Worm (Caenorhabditis elegans): Measurements from ENCODE around the gene osm-11.

Gene osm-11

DNA sequence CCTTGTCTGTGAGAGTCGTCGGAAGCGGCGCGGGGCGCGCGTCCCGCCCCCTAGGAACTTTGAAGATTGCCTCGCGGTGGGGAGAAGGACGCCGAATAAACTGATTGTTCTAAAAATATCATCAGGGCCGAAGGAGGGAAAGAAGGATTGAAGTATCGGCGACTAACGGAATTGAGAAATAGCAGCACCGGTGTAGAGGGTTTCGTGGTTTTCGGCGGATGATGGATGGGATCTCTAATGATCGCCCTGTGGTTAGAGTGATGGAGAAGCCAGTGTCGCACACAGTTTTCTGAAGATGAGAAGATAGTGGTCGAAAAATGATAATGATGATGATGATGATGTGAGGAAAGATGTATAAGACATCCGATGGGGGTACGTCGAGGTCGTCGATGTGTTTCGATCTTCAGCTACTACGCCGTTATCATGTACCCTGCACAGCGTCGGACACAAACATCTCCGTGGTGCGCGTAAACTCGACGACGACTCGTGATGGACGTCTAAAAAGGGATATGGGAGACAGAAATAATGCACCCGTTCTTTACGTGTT, at the start of gene osm-11:
TSS of gene osm-11 (minus strand) at position 51 of the 547 bp plus-strand sequence.
- TF ChIP-seq klf-2 (GFP tag; conservative IDR thresholded peaks at IDR 0.05) (no peak), cog-1 (tag; optimal IDR thresholded peaks at IDR 0.05) (no peak), ztf-29 (GFP tag; IDR thresholded peaks at IDR 0.05) (no peak), tab-1 (GFP tag; IDR thresholded peaks at IDR 0.05) (0 out of 2 replicates have a peak, but pooled peaks have one; percentile 26), med-1 (GFP tag; optimal IDR thresholded peaks at IDR 0.05; ENCODE audit: insufficient read depth) (no peak), flt-1 (GFP tag; IDR thresholded peaks at IDR 0.05) (no peak), ref-1 (GFP tag; conservative IDR thresholded peaks at IDR 0.05) (no peak)

DNA sequence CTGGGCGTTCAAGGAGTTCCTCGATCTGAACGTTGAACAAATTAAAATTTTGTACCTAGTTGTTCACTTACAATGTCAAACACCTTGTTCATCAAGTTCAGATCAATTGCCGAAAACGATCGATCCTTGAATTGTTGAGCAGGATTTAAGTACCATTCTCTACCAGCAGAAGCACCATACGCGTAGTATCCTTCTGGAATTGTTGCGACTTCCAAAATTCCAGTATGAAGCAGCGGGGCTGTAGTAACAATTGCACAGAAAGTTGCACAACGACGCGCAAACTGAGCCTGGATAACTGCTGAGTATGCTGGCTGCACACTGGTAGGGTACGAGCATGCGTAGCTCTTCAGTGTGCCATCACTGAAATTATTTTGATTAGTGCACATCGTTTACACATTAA, 47.1 kb upstream of the osm-11 start:
- TF ChIP-seq ref-1 (GFP tag; conservative IDR thresholded peaks at IDR 0.05) = no peak
- no peak for TF ChIP-seq klf-2 (GFP tag; conservative IDR thresholded peaks at IDR 0.05)
- no peak for TF ChIP-seq ztf-23 (GFP tag; IDR thresholded peaks at IDR 0.05)
- no peak for TF ChIP-seq med-1 (GFP tag; optimal IDR thresholded peaks at IDR 0.05; ENCODE audit: insufficient read depth)
- TF ChIP-seq flt-1 (GFP tag; IDR thresholded peaks at IDR 0.05) = no peak
- TF ChIP-seq T22C8.4 (GFP tag; IDR thresholded peaks at IDR 0.05) = no peak
- no peak for TF ChIP-seq ztf-29 (GFP tag; IDR thresholded peaks at IDR 0.05)
- no peak for TF ChIP-seq tab-1 (GFP tag; IDR thresholded peaks at IDR 0.05)
- no peak for TF ChIP-seq cog-1 (tag; optimal IDR thresholded peaks at IDR 0.05)

DNA sequence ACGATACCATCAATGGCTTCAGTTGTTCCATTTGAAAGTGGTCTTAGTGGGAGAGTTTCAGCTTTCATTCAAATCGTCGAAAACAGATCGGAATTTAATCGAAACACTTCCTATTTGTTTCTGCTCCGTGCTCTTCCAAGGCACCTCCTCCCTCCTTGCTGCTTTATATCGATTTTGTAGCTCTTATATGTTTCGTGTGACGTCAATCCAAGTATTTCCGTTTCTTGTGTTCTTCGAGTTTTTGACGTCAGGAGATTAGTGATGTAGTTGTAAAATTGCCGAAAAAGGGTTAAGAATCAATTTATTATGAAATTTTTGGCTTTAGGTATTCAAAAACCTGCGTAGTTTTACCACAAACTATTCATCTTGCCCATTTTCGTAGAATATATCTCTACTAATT, 45.2 kb upstream of the osm-11 start, which contains the start of gene ZK54.3:
TSS of gene ZK54.3 (minus strand) at position 391 of the 400 bp plus-strand sequence.
- TF ChIP-seq ztf-23 (GFP tag; IDR thresholded peaks at IDR 0.05) (no peak), klf-2 (GFP tag; conservative IDR thresholded peaks at IDR 0.05) (no peak), flt-1 (GFP tag; IDR thresholded peaks at IDR 0.05) (no peak), T22C8.4 (GFP tag; IDR thresholded peaks at IDR 0.05) (no peak), cog-1 (tag; optimal IDR thresholded peaks at IDR 0.05) (no peak), tab-1 (GFP tag; IDR thresholded peaks at IDR 0.05) (no peak), med-1 (GFP tag; optimal IDR thresholded peaks at IDR 0.05; ENCODE audit: insufficient read depth) (no peak), ref-1 (GFP tag; conservative IDR thresholded peaks at IDR 0.05) (no peak), ztf-29 (GFP tag; IDR thresholded peaks at IDR 0.05) (no peak)

DNA sequence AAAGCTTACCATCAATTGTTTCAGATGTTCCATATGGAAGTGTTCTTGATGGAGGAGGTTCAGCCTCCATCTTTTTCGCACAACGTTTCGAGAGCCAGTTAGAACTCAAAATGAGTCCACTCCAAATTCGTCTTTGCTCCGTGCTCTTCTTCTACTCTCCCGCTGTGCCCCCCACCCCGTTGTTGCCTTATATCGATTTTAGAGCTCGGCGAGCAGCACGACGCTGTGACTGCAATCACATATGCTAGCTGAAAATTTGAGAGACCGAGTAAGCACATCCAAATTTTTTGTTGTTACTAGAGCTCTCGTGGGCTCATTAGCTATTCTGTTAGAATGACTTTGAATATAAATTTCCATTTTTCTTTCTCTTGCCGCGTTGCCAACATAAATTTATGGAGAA, 43.4 kb upstream of the osm-11 start, which contains the start of gene slc-17.1:
TSS of gene slc-17.1 (minus strand) at position 101 of the 400 bp plus-strand sequence.
- TF ChIP-seq tab-1 (GFP tag; IDR thresholded peaks at IDR 0.05) (no peak), klf-2 (GFP tag; conservative IDR thresholded peaks at IDR 0.05) (no peak), T22C8.4 (GFP tag; IDR thresholded peaks at IDR 0.05) (no peak), ztf-29 (GFP tag; IDR thresholded peaks at IDR 0.05) (no peak), ztf-23 (GFP tag; IDR thresholded peaks at IDR 0.05) (no peak), cog-1 (tag; optimal IDR thresholded peaks at IDR 0.05) (no peak), ref-1 (GFP tag; conservative IDR thresholded peaks at IDR 0.05) (no peak), flt-1 (GFP tag; IDR thresholded peaks at IDR 0.05) (no peak), med-1 (GFP tag; optimal IDR thresholded peaks at IDR 0.05; ENCODE audit: insufficient read depth) (no peak)

DNA sequence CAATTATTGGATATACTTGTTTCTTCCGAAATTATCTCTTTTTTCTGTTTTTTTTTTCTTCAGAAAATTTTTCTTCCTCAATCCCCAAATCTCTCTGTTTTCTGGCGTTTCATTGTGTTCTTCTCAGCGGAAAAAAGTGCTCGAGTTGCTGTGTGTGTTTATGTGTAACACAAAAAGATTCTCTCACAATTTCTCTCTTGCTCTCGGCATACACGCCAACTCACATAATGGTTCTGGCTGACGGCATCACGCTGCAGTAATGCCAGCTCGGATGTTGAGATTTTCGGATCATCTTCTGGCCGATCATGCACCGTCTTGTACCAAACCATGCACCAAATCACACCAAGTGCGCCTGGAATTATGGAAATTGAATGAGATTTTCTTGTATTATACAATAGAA, 40.6 kb upstream of the osm-11 start:
- TF ChIP-seq ztf-29 (GFP tag; IDR thresholded peaks at IDR 0.05) = no peak
- no peak for TF ChIP-seq flt-1 (GFP tag; IDR thresholded peaks at IDR 0.05)
- no peak for TF ChIP-seq ref-1 (GFP tag; conservative IDR thresholded peaks at IDR 0.05)
- TF ChIP-seq cog-1 (tag; optimal IDR thresholded peaks at IDR 0.05) = no peak
- no peak for TF ChIP-seq med-1 (GFP tag; optimal IDR thresholded peaks at IDR 0.05; ENCODE audit: insufficient read depth)
- no peak for TF ChIP-seq tab-1 (GFP tag; IDR thresholded peaks at IDR 0.05)
- TF ChIP-seq ztf-23 (GFP tag; IDR thresholded peaks at IDR 0.05) = no peak
- no peak for TF ChIP-seq klf-2 (GFP tag; conservative IDR thresholded peaks at IDR 0.05)
- no peak for TF ChIP-seq T22C8.4 (GFP tag; IDR thresholded peaks at IDR 0.05)

DNA sequence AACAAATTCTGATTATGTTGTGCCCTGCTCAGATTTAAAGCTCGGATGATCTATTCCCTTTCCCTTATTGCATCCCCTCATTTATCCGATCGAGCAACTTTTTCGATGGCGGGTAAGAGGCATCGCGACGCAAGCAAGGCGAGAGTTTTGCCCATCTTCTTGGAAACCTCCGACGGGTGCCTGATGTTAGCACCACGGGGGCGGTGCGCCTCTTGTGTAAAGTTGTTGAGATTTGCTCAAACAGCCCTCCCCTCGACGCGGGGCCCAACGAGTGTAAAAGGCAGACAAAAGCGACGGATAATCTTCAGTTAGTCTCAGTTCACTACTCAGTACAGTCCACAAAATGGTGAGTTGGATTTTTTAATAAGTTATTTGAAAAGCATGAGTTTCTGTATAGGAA, 37.5 kb upstream of the osm-11 start, which contains the start of gene mlc-1:
TSS of gene mlc-1 (plus strand) at position 324 of the 400 bp plus-strand sequence.
- TF ChIP-seq ztf-23 (GFP tag; IDR thresholded peaks at IDR 0.05) (peak; percentile 60; the same call in 1 of the 2 replicates), klf-2 (GFP tag; conservative IDR thresholded peaks at IDR 0.05) (no peak; the same call in 1 of the 2 replicates), cog-1 (tag; optimal IDR thresholded peaks at IDR 0.05) (no peak)

DNA sequence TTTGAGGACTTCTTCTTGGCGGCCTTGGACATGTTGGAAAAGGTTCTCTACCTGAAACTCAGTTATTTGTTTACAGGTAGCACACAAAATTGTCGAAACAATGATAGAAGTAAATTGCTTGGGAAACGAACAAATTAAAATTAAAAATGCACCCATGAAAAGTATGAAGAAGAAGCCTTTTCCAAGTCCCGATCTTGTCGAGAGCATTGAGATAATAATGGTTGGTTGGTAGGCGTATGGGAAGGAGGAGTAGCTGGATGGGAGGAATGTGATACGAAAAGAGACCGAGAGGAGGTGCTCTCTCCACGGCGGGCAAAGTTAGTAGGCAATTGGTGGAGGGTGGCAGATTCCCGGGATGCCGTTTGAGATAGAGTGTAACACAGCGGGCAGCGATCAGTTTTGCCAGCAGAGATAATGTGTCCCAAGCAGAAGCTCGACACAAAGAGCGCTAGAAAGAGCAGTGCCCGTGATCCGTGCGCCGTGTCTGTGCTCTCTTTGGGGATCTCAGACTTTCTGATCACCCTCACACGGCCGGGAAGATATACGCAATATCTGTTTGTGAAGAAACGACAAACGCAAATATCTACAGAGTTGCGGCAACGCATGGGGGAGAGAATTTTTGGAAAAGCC, 35.3 kb upstream of the osm-11 start, which contains the start of gene mlc-2:
TSS of gene mlc-2 (minus strand) at position 51 of the 630 bp plus-strand sequence.
- TF ChIP-seq cog-1 (tag; optimal IDR thresholded peaks at IDR 0.05) (peak; percentile 44), klf-2 (GFP tag; conservative IDR thresholded peaks at IDR 0.05) (no peak)

DNA sequence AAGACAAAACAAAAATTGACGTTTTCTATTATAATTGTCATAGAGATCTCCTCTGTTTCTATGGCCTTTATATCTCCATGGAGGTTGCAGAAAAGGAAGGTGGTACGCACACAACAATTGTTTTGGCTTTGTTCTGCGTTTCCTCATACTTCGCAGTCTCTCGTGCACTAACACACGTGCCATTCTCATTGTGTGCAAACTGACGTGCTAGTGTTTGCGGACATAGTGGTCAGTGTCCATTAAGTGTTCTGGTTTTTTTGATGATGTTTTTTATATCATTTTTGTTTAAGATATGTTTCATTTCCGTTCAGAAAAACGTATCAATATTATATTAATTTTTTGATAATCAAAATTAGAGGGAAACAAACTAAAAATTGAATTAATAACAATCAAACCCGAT, 30.0 kb upstream of the osm-11 start, which contains the start of gene C36E6.2:
TSS of gene C36E6.2 (plus strand) at position 261 of the 400 bp plus-strand sequence.
- TF ChIP-seq ztf-29 (GFP tag; IDR thresholded peaks at IDR 0.05) (peak; percentile 52; the same call in 1 of the 2 replicates), flt-1 (GFP tag; IDR thresholded peaks at IDR 0.05) (peak; percentile 42; the same call in 1 of the 2 replicates), med-1 (GFP tag; optimal IDR thresholded peaks at IDR 0.05; ENCODE audit: insufficient read depth) (no peak), ref-1 (GFP tag; conservative IDR thresholded peaks at IDR 0.05) (peak; percentile 87), cog-1 (tag; optimal IDR thresholded peaks at IDR 0.05) (peak; percentile 59)

DNA sequence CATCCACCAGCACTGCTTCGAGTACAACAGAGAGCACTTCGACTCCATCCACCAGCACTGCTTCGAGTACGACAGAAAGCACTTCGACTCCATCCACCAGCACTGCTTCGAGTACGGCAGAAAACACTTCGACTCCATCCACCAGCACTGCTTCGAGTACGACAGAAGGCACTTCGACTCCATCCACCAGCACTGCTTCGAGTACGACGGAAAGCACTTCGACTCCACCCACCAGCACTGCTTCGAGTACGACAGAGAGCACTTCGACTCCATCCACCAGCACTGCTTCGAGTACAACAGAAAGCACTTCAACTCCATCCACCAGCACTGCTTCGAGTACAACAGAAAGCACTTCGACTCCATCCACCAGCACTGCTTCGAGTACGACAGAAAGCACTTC, 23.3 kb upstream of the osm-11 start:
- peak; percentile 48 for TF ChIP-seq T22C8.4 (GFP tag; IDR thresholded peaks at IDR 0.05)
- 0 out of 2 replicates have a peak, but pooled peaks have one; percentile 48 for TF ChIP-seq klf-2 (GFP tag; conservative IDR thresholded peaks at IDR 0.05)
- 0 out of 2 replicates have a peak, but pooled peaks have one; percentile 19 for TF ChIP-seq flt-1 (GFP tag; IDR thresholded peaks at IDR 0.05)
- TF ChIP-seq ref-1 (GFP tag; conservative IDR thresholded peaks at IDR 0.05) = 0 out of 2 replicates have a peak, but pooled peaks have one; percentile 35
- TF ChIP-seq tab-1 (GFP tag; IDR thresholded peaks at IDR 0.05) = peak; percentile 78
- peak; percentile 23 for TF ChIP-seq ztf-23 (GFP tag; IDR thresholded peaks at IDR 0.05)

DNA sequence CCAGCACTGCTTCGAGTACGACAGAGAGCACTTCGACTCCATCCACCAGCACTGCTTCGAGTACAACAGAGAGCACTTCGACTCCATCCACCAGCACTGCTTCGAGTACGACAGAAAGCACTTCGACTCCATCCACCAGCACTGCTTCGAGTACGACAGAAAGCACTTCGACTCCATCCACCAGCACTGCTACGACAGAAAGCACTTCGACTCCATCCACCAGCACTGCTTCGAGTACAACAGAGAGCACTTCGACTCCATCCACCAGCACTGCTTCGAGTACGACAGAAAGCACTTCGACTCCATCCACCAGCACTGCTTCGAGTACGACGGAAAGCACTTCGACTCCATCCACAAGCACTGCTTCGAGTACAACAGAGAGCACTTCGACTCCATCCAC, 21.2 kb upstream of the osm-11 start:
- TF ChIP-seq tab-1 (GFP tag; IDR thresholded peaks at IDR 0.05) (peak; percentile 81), ref-1 (GFP tag; conservative IDR thresholded peaks at IDR 0.05) (0 out of 2 replicates have a peak, but pooled peaks have one; percentile 25), T22C8.4 (GFP tag; IDR thresholded peaks at IDR 0.05) (peak; percentile 47; the same call in 1 of the 2 replicates)
